Worm (Caenorhabditis elegans): ENCODE data around the gene srh-258.

DNA sequence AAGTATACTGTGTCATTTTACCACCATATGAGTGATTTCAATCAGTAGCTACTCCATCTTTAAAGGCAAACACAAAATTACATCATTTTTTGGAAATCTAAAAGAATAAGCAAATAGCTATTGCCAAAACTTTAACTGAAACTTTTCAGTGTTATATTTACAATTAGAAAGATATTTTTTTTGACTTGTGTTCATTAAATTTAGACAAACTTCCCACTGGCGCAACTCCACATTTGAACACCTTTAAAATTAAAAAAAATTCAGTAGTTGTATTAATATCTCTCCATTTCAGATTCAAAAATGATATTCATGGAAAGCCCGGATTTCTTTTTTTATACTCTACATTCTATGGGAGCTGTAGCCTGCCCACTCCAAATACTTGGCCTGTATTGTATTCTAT, 8.9 kb downstream of the srh-258 start, which contains the start of gene srh-264:
- TF ChIP-seq lin-13 (GFP tag; optimal IDR thresholded peaks at IDR 0.05) = no peak
- no peak for TF ChIP-seq unc-62 (GFP tag; optimal IDR thresholded peaks at IDR 0.05 in 1 of 2)
- TF ChIP-seq unc-62 (tag; optimal IDR thresholded peaks at IDR 0.05) = no peak
- TF ChIP-seq egl-27 (tag; optimal IDR thresholded peaks at IDR 0.05) = no peak
- TF ChIP-seq fos-1 (tag; optimal IDR thresholded peaks at IDR 0.05) = no peak
- TF ChIP-seq nhr-237 (tag; optimal IDR thresholded peaks at IDR 0.05) = no peak
- TF ChIP-seq nhr-28 (tag; optimal IDR thresholded peaks at IDR 0.05) = no peak
- TF ChIP-seq R02D3.7 (tag; optimal IDR thresholded peaks at IDR 0.05) = no peak
- no peak for TF ChIP-seq nhr-25 (tag; optimal IDR thresholded peaks at IDR 0.05; ENCODE audit: borderline replicate concordance, insufficient read depth)
- no peak for TF ChIP-seq fkh-10 (GFP tag; optimal IDR thresholded peaks at IDR 0.05)
